Fruit fly (Drosophila melanogaster) ovary, adult (tissue): ENCODE data around the gene CG43219.
A peak's percentile ranks its signal among the peaks of the same experiment; 100 is the strongest.

Source experiments
- CG17801 ChIP-seq: fragments of 200-800 bp; optimal IDR thresholded peaks from 2 replicates; lab custom pipeline; 2019; ENCODE audit warnings: missing biosample characterization, mild to moderate bottlenecking, missing genetic modification characterization, moderate library complexity; ENCODE audit not compliant: partially characterized antibody

Gene CG43219

DNA sequence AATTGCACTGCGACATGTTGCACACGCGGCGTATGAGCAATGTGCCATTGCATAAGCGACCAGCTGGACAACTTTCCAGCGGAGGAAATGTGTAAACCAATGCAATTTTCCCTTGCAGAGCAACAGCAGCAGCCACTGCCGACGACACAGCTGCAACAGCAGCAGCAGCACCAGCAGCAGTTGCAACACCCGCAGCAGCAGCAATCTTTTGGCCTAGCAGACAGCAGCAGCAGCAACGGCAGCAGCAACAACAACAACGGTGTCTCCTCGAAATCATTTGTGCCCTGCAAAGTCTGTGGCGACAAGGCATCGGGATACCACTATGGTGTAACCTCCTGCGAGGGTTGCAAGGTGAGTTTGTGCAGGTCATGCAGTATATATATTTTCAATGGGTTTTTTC lies 10.6 kb downstream of the CG43219 start:
- no peak for TF ChIP-seq CG17801

DNA sequence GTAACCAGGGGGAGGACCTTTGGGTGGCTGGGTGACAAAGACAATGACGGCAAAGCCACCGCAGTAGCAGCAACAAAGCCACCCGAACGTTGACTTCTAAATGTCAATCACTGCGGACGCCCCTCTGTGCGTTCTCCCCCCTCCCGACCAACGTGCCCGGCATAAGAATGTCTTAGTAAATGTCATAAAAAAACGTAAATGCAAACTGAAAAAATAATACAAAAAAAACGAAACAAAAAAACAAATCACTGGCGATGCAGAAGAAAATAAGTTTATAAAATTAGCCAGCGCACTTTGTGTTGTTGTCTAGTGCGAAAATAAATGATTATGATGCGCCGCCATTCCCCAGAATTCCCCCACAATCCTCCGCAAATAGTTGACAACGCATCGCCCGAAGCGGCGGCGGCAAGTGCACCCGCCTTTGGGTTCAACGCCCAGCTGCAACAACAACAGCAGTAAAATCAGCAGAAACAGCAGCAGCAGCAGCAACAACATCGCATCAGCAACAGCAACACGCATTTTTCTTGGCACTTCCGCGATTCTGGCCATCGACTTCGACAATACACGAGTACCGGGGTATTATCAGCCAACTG lies 16.9 kb downstream of the CG43219 start:
- TF ChIP-seq CG17801, result no peak

dm6 chr3L:21238377-21238776 lies 18.2 kb downstream of the CG43219 start:
- no peak for TF ChIP-seq CG17801

dm6 chr3L:21239999-21240509 lies 19.9 kb downstream of the CG43219 start:
- TF ChIP-seq CG17801, result peak; percentile 46

dm6 chr3L:21241447-21241983 lies 21.3 kb downstream of the CG43219 start:
- no peak for TF ChIP-seq CG17801

- TF ChIP-seq CG17801, result no peak
Measured at dm6 chr3L:21242958-21243357, 22.8 kb downstream of the CG43219 start.

dm6 chr3L:21243417-21243816 lies 23.2 kb downstream of the CG43219 start:
- no peak for TF ChIP-seq CG17801

dm6 chr3L:21251381-21251780 lies 31.2 kb downstream of the CG43219 start:
- no peak for TF ChIP-seq CG17801

dm6 chr3L:21252525-21252924 lies 32.3 kb downstream of the CG43219 start:
- TF ChIP-seq CG17801, result no peak

- TF ChIP-seq CG17801, result no peak
Measured at dm6 chr3L:21252932-21253760, 32.9 kb downstream of the CG43219 start.

DNA sequence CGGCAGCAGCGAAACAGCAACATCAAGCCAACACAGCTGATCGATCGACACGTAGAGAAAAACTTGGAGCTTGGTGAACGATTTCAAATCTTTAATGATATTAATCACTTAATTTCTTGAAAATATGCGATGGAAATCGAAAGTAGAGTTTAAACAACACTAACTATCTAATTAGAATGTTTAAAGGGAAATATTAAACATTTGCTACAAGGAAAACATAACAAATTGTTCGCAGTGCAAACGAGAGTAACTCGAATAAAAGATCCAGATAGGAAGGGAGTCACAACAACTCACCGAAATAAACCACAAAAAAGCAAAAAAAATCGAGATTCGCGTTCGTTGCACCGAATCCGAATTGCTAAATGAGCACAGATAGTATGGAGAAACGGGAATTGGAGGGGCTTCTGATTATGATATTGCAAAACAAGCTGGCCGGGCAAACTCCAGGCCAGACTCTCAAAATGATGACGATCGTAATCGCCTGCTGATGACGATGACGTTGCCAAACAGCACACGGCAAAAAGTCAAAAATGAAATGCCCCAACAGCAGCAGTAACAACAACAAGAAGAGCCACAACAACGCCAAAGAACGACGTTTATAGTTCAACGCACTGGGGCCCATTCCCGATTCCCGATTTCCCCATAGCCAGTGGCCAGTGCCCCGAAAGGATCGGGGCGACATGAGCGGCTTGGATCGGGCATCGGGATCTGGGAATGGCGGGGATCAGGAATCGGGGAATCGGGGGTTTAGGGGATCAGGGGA lies 33.7 kb downstream of the CG43219 start:
- TF ChIP-seq CG17801, result no peak

DNA sequence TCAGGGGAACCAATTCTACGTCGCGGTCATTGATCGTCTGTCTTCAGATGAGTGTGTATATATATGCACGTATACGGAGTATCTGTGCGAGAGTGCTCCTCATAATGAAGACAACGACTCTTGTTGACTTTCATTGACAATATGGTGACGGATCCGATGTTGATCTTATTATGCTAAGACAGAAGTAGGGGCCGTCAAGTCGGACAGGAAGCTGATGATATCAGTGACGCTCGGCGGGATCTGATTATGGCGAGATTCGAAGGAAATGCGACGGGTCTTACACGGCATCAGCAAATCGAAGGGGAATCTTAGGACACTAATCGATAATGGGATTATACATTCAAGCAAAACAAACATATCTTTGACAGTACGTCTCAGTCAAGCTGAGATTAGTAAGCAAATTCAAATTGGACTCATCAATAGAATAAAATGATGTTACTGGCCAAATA lies 34.3 kb downstream of the CG43219 start:
- TF ChIP-seq CG17801, result no peak

DNA sequence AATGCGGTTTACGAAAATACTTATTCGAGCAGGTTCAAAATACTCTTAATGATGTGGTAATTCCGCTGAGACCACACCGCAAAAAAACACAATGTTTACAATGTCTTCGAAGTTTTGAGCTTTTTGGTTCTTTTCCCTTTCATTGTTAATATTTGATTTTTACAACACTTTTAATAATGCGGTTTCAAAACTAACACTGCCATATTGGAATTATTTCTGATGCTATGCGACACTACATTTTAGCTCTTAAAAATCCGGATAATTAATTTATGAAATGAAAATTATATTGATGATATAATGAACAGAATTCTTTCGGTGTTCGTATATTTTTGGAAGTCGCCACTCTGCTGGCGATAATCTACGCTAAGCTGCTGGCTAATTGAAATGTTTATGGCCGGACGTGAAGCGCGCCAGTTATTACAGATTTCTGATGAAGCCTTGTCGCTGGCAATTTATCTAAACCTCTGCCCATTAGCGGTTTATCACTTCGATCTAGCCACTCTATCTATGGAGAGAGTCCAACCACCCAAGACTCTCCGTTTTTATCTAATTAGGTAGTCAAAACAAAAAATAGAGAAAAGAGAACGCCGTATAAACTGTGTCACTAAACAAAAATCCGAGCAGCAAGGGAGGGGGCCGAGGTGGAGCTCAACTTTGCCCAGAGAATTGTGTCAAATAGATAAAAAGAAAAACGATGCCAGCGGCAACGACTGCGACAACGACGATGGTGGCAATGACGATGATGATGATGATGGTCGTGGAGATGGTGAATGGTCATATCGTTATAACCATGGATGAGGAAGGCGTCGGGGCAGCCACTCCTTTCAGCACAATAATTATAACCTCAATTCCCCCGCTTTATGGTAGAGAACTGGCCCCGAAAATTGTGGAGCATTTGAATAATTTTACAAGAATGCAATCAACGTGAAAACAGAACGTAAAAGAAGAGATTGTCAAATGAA lies 36.1 kb downstream of the CG43219 start:
- no peak for TF ChIP-seq CG17801

- TF ChIP-seq CG17801, result no peak
Measured at dm6 chr3L:21257731-21258130, 37.5 kb downstream of the CG43219 start, which contains the start of gene CG43218. CG43218 (plus strand) TSS chr3L:21258020.

DNA sequence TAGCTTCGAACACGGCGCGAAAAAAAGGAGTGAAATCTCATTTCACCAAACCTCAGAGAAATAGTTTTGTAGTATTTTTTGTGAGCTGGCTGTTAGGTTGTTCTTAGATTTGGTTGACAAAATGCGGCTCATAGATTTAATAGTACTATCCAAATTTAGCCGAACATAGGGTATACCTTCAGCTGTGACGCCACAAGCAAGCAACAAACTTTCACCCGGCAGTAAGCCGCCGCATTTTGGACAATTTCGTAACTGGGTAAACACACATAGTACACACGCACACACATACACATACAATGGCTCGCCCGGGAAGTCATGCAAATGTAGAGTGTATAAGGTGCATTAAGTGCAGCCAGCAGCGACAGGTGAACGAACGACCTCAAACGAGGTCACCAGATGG lies 39.1 kb downstream of the CG43219 start:
- no peak for TF ChIP-seq CG17801
